Worm (Caenorhabditis elegans): ENCODE measurements around the gene F48F7.5.

ce11 chrX:13986307-13986706, 10.9 kb downstream of the F48F7.5 start, which contains the start of gene irld-24:
- TF ChIP-seq ztf-4 (tag; optimal IDR thresholded peaks at IDR 0.05) (no peak), nhr-77 (tag; optimal IDR thresholded peaks at IDR 0.05) (no peak), unc-55 (GFP tag; optimal IDR thresholded peaks at IDR 0.05) (no peak), ZK546.5 (tag; optimal IDR thresholded peaks at IDR 0.05) (no peak), dmd-4 (tag; optimal IDR thresholded peaks at IDR 0.05) (no peak), unc-39 (tag; optimal IDR thresholded peaks at IDR 0.05) (no peak), ztf-11 (tag; optimal IDR thresholded peaks at IDR 0.05) (no peak)

All from whole organism, L2 larva.